Worm (Caenorhabditis elegans): ENCODE data around the gene far-2.

Gene far-2

DNA sequence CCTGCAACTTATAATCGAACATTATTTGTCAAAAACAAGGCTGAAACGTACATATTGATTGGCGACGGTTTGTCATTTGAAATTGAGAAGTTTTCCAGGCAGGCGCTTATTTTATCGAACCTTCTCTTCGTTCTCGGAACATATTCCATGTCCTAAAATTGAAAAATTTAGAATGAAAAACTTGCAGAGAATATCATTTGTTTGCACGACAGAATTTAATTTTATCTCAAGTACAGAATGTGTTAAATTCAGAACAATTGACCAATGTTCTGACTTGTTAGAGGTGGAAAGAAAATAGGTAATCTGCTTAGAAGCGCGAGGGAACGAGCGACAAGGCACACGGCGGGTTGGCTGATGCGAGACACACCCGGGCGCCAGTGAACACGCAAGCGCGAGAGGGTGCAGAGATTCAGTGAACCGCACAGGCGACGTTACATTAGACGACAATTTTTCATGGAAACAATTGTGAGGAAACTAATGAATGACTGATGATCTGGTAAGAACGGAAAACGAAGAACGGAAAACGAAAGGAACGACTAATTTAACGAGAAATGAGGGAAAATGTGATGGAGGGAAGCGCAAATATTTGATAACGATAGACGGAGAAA is 29.2 kb upstream of the far-2 start (continued):
- TF ChIP-seq nhr-90 (tag; optimal IDR thresholded peaks at IDR 0.05) (peak; percentile 45), athp-1 (tag; optimal IDR thresholded peaks at IDR 0.05) (no peak), attf-3 (GFP tag; conservative IDR thresholded peaks at IDR 0.05) (no peak), zfh-2 (GFP tag; conservative IDR thresholded peaks at IDR 0.05) (peak; percentile 97), madf-6 (GFP tag; IDR thresholded peaks at IDR 0.05) (0 out of 2 replicates have a peak, but pooled peaks have one; percentile 11), B0336.3 (GFP tag; IDR thresholded peaks at IDR 0.05) (peak; percentile 58; the same call in 1 of the 2 replicates), hrde-1 (tag; optimal IDR thresholded peaks at IDR 0.05; ENCODE audit: borderline replicate concordance) (no peak), pbrm-1 (GFP tag; IDR thresholded peaks at IDR 0.05) (peak; percentile 70; the same call in 1 of the 2 replicates), ccch-3 (GFP tag; optimal IDR thresholded peaks at IDR 0.05) (no peak), ztf-3 (GFP tag; optimal IDR thresholded peaks at IDR 0.05) (peak; percentile 60), mxl-1 (tag; optimal IDR thresholded peaks at IDR 0.05) (no peak), F37B4.10 (GFP tag; IDR thresholded peaks at IDR 0.05) (no peak), ceh-40 (GFP tag; IDR thresholded peaks at IDR 0.05) (peak; percentile 72; the same call in 1 of the 2 replicates), die-1 (tag; optimal IDR thresholded peaks at IDR 0.05) (peak; percentile 31), ztf-26 (tag; optimal IDR thresholded peaks at IDR 0.05) (no peak), ceh-79 (tag; optimal IDR thresholded peaks at IDR 0.05) (peak; percentile 38), aptf-2 (GFP tag; conservative IDR thresholded peaks at IDR 0.05) (no peak), madf-8 (GFP tag; conservative IDR thresholded peaks at IDR 0.05) (no peak), efl-1 (GFP tag; optimal IDR thresholded peaks at IDR 0.05) (no peak), unc-62 (GFP tag; optimal IDR thresholded peaks at IDR 0.05) (no peak), bed-2 (GFP tag; IDR thresholded peaks at IDR 0.05) (no peak), hsf-1 (GFP tag; IDR thresholded peaks at IDR 0.05) (peak; percentile 47), F57A8.1 (GFP tag; optimal IDR thresholded peaks at IDR 0.05) (no peak), aptf-3 (GFP tag; IDR thresholded peaks at IDR 0.05) (0 out of 2 replicates have a peak, but pooled peaks have one; percentile 86), B0019.2 (GFP tag; conservative IDR thresholded peaks at IDR 0.05) (peak; percentile 59; the same call in 1 of the 2 replicates), C17E4.6 (GFP tag; IDR thresholded peaks at IDR 0.05) (no peak), ceh-100 (GFP tag; IDR thresholded peaks at IDR 0.05) (peak; percentile 59), F23B12.7 (tag; optimal IDR thresholded peaks at IDR 0.05; ENCODE audit: insufficient read depth) (peak; percentile 3), snpc-1.3 (tag; optimal IDR thresholded peaks at IDR 0.05; ENCODE audit: insufficient read depth) (no peak), snpc-1.1 (tag; optimal IDR thresholded peaks at IDR 0.05; ENCODE audit: insufficient read depth) (no peak), B0035.1 (tag; optimal IDR thresholded peaks at IDR 0.05) (peak; percentile 50), ztf-28 (GFP tag; IDR thresholded peaks at IDR 0.05) (no peak), nfya-1 (tag; optimal IDR thresholded peaks at IDR 0.05; ENCODE audit: borderline replicate concordance, insufficient read depth) (no peak), lin-35 (GFP tag; optimal IDR thresholded peaks at IDR 0.05) (no peak), attf-6 (GFP tag; IDR thresholded peaks at IDR 0.05) (no peak), ceh-27 (GFP tag; optimal IDR thresholded peaks at IDR 0.05) (peak; percentile 45), lin-40 (tag; optimal IDR thresholded peaks at IDR 0.05) (peak; percentile 17), K11D2.4 (GFP tag; IDR thresholded peaks at IDR 0.05) (peak; percentile 71), Y67H2A.10 (GFP tag; conservative IDR thresholded peaks at IDR 0.05) (no peak), snpc-3.4 (tag; optimal IDR thresholded peaks at IDR 0.05) (no peak), dox-1 (GFP tag; IDR thresholded peaks at IDR 0.05) (peak; percentile 80), let-526 (GFP tag; IDR thresholded peaks at IDR 0.05) (peak; percentile 85), cebp-2 (GFP tag; IDR thresholded peaks at IDR 0.05) (peak; percentile 68; the same call in 1 of the 2 replicates), F10E7.11 (tag; optimal IDR thresholded peaks at IDR 0.05) (peak; percentile 24), xnd-1 (tag; optimal IDR thresholded peaks at IDR 0.05) (no peak), him-1 (tag; optimal IDR thresholded peaks at IDR 0.05) (no peak)

Measured in whole organism, young adult.